Worm (Caenorhabditis elegans): ENCODE data around the gene F54D12.9.

Gene F54D12.9

ce11 chrII:1371533-1371932, 10.0 kb downstream of the F54D12.9 start:
- no peak for TF ChIP-seq unc-39 (tag; optimal IDR thresholded peaks at IDR 0.05)
- TF ChIP-seq zip-8 (tag; optimal IDR thresholded peaks at IDR 0.05) = no peak
- TF ChIP-seq mab-5 (tag; optimal IDR thresholded peaks at IDR 0.05) = no peak
- TF ChIP-seq lin-32 (GFP tag; optimal IDR thresholded peaks at IDR 0.05) = no peak
- TF ChIP-seq nhr-28 (tag; optimal IDR thresholded peaks at IDR 0.05) = no peak
- TF ChIP-seq flh-1 (GFP tag; optimal IDR thresholded peaks at IDR 0.05) = no peak
- no peak for TF ChIP-seq cnd-1 (tag; optimal IDR thresholded peaks at IDR 0.05)
- no peak for TF ChIP-seq ceh-83 (GFP tag; optimal IDR thresholded peaks at IDR 0.05)
- TF ChIP-seq M03D4.4 (tag; optimal IDR thresholded peaks at IDR 0.05) = no peak
- no peak for TF ChIP-seq nhr-76 (tag; optimal IDR thresholded peaks at IDR 0.05)
- no peak for TF ChIP-seq nhr-237 (tag; optimal IDR thresholded peaks at IDR 0.05)
- no peak for TF ChIP-seq drap-1 (GFP tag; optimal IDR thresholded peaks at IDR 0.05)
- TF ChIP-seq sptf-1 (tag; optimal IDR thresholded peaks at IDR 0.05) = no peak
- TF ChIP-seq elt-1 (tag; optimal IDR thresholded peaks at IDR 0.05; ENCODE audit: borderline replicate concordance, insufficient read depth) = no peak
- TF ChIP-seq blmp-1 (tag; optimal IDR thresholded peaks at IDR 0.05) = no peak
- no peak for TF ChIP-seq sem-2 (GFP tag; optimal IDR thresholded peaks at IDR 0.05)
- no peak for TF ChIP-seq tbx-8 (GFP tag; optimal IDR thresholded peaks at IDR 0.05)
- TF ChIP-seq ztf-11 (tag; optimal IDR thresholded peaks at IDR 0.05) = no peak

ce11 chrII:1369322-1369721, 12.2 kb downstream of the F54D12.9 start:
- TF ChIP-seq flh-1 (GFP tag; optimal IDR thresholded peaks at IDR 0.05) (no peak), unc-62 (GFP tag; optimal IDR thresholded peaks at IDR 0.05) (no peak), cnd-1 (tag; optimal IDR thresholded peaks at IDR 0.05) (no peak), drap-1 (GFP tag; optimal IDR thresholded peaks at IDR 0.05) (no peak), lin-13 (tag; optimal IDR thresholded peaks at IDR 0.05) (no peak), sem-2 (GFP tag; optimal IDR thresholded peaks at IDR 0.05) (no peak), elt-1 (tag; optimal IDR thresholded peaks at IDR 0.05; ENCODE audit: borderline replicate concordance, insufficient read depth) (no peak), ham-2 (GFP tag; optimal IDR thresholded peaks at IDR 0.05) (no peak)

ce11 chrII:1368756-1369155, 12.8 kb downstream of the F54D12.9 start:
- no peak for TF ChIP-seq tbx-8 (GFP tag; optimal IDR thresholded peaks at IDR 0.05)
- TF ChIP-seq sptf-1 (tag; optimal IDR thresholded peaks at IDR 0.05) = no peak
- no peak for TF ChIP-seq lin-13 (tag; optimal IDR thresholded peaks at IDR 0.05)
- no peak for TF ChIP-seq mep-1 (tag; optimal IDR thresholded peaks at IDR 0.05)
- TF ChIP-seq blmp-1 (tag; optimal IDR thresholded peaks at IDR 0.05) = no peak

ce11 chrII:1365985-1366384, 15.5 kb downstream of the F54D12.9 start:
- no peak for TF ChIP-seq nhr-2 (tag; optimal IDR thresholded peaks at IDR 0.05)
- no peak for TF ChIP-seq ceh-39 (tag; optimal IDR thresholded peaks at IDR 0.05)
- no peak for TF ChIP-seq nhr-76 (tag; optimal IDR thresholded peaks at IDR 0.05)
- TF ChIP-seq mep-1 (tag; optimal IDR thresholded peaks at IDR 0.05) = no peak
- TF ChIP-seq flh-1 (GFP tag; optimal IDR thresholded peaks at IDR 0.05) = no peak
- TF ChIP-seq cnd-1 (tag; optimal IDR thresholded peaks at IDR 0.05) = no peak
- no peak for TF ChIP-seq nhr-12 (tag; optimal IDR thresholded peaks at IDR 0.05)
- TF ChIP-seq lin-13 (tag; optimal IDR thresholded peaks at IDR 0.05) = no peak
- TF ChIP-seq sem-2 (GFP tag; optimal IDR thresholded peaks at IDR 0.05) = no peak
- no peak for TF ChIP-seq drap-1 (GFP tag; optimal IDR thresholded peaks at IDR 0.05)
- no peak for TF ChIP-seq snpc-4 (tag; optimal IDR thresholded peaks at IDR 0.05)
- no peak for TF ChIP-seq mls-2 (tag; optimal IDR thresholded peaks at IDR 0.05)
- TF ChIP-seq nhr-28 (tag; optimal IDR thresholded peaks at IDR 0.05) = no peak
- no peak for TF ChIP-seq bed-3 (GFP tag; optimal IDR thresholded peaks at IDR 0.05)
- TF ChIP-seq tbx-8 (GFP tag; optimal IDR thresholded peaks at IDR 0.05) = no peak
- no peak for TF ChIP-seq elt-1 (tag; optimal IDR thresholded peaks at IDR 0.05; ENCODE audit: borderline replicate concordance, insufficient read depth)
- no peak for TF ChIP-seq ceh-43 (GFP tag; optimal IDR thresholded peaks at IDR 0.05)
- no peak for TF ChIP-seq elt-3 (tag; optimal IDR thresholded peaks at IDR 0.05)

ce11 chrII:1362423-1362822, 19.1 kb downstream of the F54D12.9 start:
- no peak for TF ChIP-seq nhr-28 (tag; optimal IDR thresholded peaks at IDR 0.05)
- TF ChIP-seq tbx-8 (GFP tag; optimal IDR thresholded peaks at IDR 0.05) = no peak
- no peak for TF ChIP-seq lsy-2 (tag; optimal IDR thresholded peaks at IDR 0.05)
- no peak for TF ChIP-seq ceh-83 (GFP tag; optimal IDR thresholded peaks at IDR 0.05)
- no peak for TF ChIP-seq ham-2 (GFP tag; optimal IDR thresholded peaks at IDR 0.05)
- TF ChIP-seq lin-13 (tag; optimal IDR thresholded peaks at IDR 0.05) = no peak
- no peak for TF ChIP-seq nhr-237 (tag; optimal IDR thresholded peaks at IDR 0.05)
- TF ChIP-seq zip-8 (tag; optimal IDR thresholded peaks at IDR 0.05) = no peak
- TF ChIP-seq nhr-76 (tag; optimal IDR thresholded peaks at IDR 0.05) = no peak
- TF ChIP-seq mab-5 (tag; optimal IDR thresholded peaks at IDR 0.05) = no peak
